Fruit fly (Drosophila melanogaster): ENCODE measurements around the gene tomboy20.

The tomboy20 gene

dm6 chr3R:10775246-10775645, 39.5 kb upstream of the tomboy20 start (continued):
- TF ChIP-seq gcm (GFP tag; optimal IDR thresholded peaks at IDR 0.05) (no peak), mam (GFP tag; optimal IDR thresholded peaks at IDR 0.05) (no peak), p53 (GFP tag; optimal IDR thresholded peaks at IDR 0.05) (no peak), ato (GFP tag; IDR thresholded peaks at IDR 0.05; ENCODE audit: partially characterized antibody) (no peak), CG6689 (GFP tag; IDR thresholded peaks at IDR 0.05) (peak; percentile 42), tx (GFP tag; optimal IDR thresholded peaks at IDR 0.05) (no peak), CG13424 (tag; optimal IDR thresholded peaks at IDR 0.05) (peak; percentile 1), sna (GFP tag; IDR thresholded peaks at IDR 0.05; ENCODE audit: partially characterized antibody) (no peak), tap (tag; optimal IDR thresholded peaks at IDR 0.05) (no peak), CG10462 (GFP tag; optimal IDR thresholded peaks at IDR 0.05) (no peak), Trl (optimal IDR thresholded peaks at IDR 0.05) (no peak), Trl (GFP tag; optimal IDR thresholded peaks at IDR 0.05) (no peak), CG1233 (GFP tag; optimal IDR thresholded peaks at IDR 0.05) (no peak), CG7372 (GFP tag; IDR thresholded peaks at IDR 0.05) (peak; percentile 35; the same call in 1 of the 2 replicates), CG12942 (GFP tag; optimal IDR thresholded peaks at IDR 0.05) (no peak), dm (GFP tag; optimal IDR thresholded peaks at IDR 0.05) (no peak), luna (GFP tag; optimal IDR thresholded peaks at IDR 0.05) (no peak), Mrtf (GFP tag; IDR thresholded peaks at IDR 0.05) (0 out of 3 replicates have a peak, but pooled peaks have one; percentile 21), Asciz (GFP tag; optimal IDR thresholded peaks at IDR 0.05) (no peak), CG17361 (GFP tag; IDR thresholded peaks at IDR 0.05) (no peak), aop (GFP tag; IDR thresholded peaks at IDR 0.05) (0 out of 2 replicates have a peak, but pooled peaks have one; percentile 8), Kr (GFP tag; optimal IDR thresholded peaks at IDR 0.05) (no peak), CG8388 (GFP tag; optimal IDR thresholded peaks at IDR 0.05) (no peak), ewg (GFP tag; optimal IDR thresholded peaks at IDR 0.05) (no peak), unc-4 (GFP tag; IDR thresholded peaks at IDR 0.05; ENCODE audit: partially characterized antibody) (no peak), Six4 (GFP tag; optimal IDR thresholded peaks at IDR 0.05) (no peak), CG7987 (GFP tag; optimal IDR thresholded peaks at IDR 0.05) (no peak), CG12744 (GFP tag; optimal IDR thresholded peaks at IDR 0.05) (no peak), jing (GFP tag; optimal IDR thresholded peaks at IDR 0.05) (no peak), ttk (GFP tag; IDR thresholded peaks at IDR 0.05) (0 out of 2 replicates have a peak, but pooled peaks have one; percentile 19), crp (GFP tag; optimal IDR thresholded peaks at IDR 0.05) (no peak), Dp (GFP tag; optimal IDR thresholded peaks at IDR 0.05) (no peak), CG11696 (GFP tag; IDR thresholded peaks at IDR 0.05) (0 out of 2 replicates have a peak, but pooled peaks have one; percentile 16), zf30C (GFP tag; optimal IDR thresholded peaks at IDR 0.05) (no peak), HLH4C (GFP tag; IDR thresholded peaks at IDR 0.05; ENCODE audit: partially characterized antibody) (no peak), kay (GFP tag; optimal IDR thresholded peaks at IDR 0.05) (no peak), Nf-YA (GFP tag; IDR thresholded peaks at IDR 0.05) (no peak), bsh (GFP tag; optimal IDR thresholded peaks at IDR 0.05) (no peak), ro (GFP tag; IDR thresholded peaks at IDR 0.05) (no peak), ac (GFP tag; optimal IDR thresholded peaks at IDR 0.05) (no peak), CG30020 (tag; optimal IDR thresholded peaks at IDR 0.05) (no peak), CG12769 (tag; optimal IDR thresholded peaks at IDR 0.05) (no peak), HHEX (GFP tag; optimal IDR thresholded peaks at IDR 0.05) (no peak), NK7.1 (GFP tag; optimal IDR thresholded peaks at IDR 0.05) (no peak), CG18619 (GFP tag; optimal IDR thresholded peaks at IDR 0.05) (no peak), ken (GFP tag; IDR thresholded peaks at IDR 0.05) (no peak), Ptx1 (GFP tag; IDR thresholded peaks at IDR 0.05) (no peak), HLHmδ (GFP tag; optimal IDR thresholded peaks at IDR 0.05) (no peak)

Measured in whole organism, embryonic.